Fruit fly (Drosophila melanogaster): ENCODE measurements around the gene Drsl6.

Drsl6 gene

DNA sequence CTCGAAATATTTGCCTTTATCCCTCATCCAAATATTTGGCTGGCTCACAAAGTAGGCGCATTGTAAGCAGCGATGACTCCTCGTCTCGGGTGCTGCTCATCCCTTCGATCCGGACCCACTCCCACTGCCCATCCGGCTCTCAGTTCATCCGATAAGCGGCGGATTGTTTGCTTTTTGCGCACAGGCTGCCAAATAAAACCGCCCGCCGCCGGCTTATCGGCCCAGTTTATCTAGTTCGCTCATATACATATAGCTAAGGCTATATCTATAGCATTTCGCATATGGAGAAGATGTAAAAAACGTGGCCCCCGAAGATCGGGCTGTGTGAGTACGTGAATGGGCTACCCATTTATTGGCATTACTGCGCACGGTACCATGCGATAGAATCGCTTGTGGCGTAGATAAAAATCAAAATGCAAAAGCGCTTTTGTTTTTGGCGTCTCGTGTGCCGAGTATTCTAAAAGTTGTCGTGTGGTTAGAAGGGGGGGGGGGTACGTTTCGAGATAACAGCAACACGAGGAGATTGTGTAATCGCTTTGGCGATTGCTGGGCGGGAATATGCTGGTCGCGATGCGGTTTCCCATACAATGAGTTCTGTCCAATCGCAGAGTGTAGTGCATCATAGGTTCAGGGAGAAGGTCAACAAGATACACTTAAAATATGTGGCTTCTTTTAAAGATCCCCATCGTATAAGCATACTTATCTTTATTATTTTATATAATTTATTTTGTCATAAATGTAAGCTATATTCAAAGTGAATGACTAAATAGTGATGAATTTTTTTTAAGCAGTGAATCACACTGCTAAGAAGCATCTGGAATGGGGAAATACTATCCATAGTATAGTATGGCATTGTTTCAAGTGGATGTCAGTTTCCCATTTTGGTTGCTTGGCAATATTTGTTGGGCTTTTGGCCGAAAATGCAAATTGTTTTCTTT, 27.3 kb downstream of the Drsl6 start (continued):
- no peak for TF ChIP-seq CG6813 (GFP tag; optimal IDR thresholded peaks at IDR 0.05)
- TF ChIP-seq CG12769 (tag; optimal IDR thresholded peaks at IDR 0.05), result peak; percentile 61
- TF ChIP-seq sna (GFP tag; IDR thresholded peaks at IDR 0.05; ENCODE audit: partially characterized antibody), result no peak
- TF ChIP-seq cwo (GFP tag; optimal IDR thresholded peaks at IDR 0.05), result peak; percentile 92
- no peak for TF ChIP-seq NC2α (GFP tag; optimal IDR thresholded peaks at IDR 0.05)
- TF ChIP-seq CG18599 (GFP tag; optimal IDR thresholded peaks at IDR 0.05), result peak; percentile 30
- TF ChIP-seq Chrac-16 (GFP tag; optimal IDR thresholded peaks at IDR 0.05), result no peak
- no peak for TF ChIP-seq pros (GFP tag; optimal IDR thresholded peaks at IDR 0.05)
- TF ChIP-seq seq (GFP tag; IDR thresholded peaks at IDR 0.05), result 0 out of 2 replicates have a peak, but pooled peaks have one; percentile 8
- no peak for TF ChIP-seq CG15514 (GFP tag; optimal IDR thresholded peaks at IDR 0.05)
- no peak for TF ChIP-seq Antp (GFP tag; optimal IDR thresholded peaks at IDR 0.05)
- TF ChIP-seq GATAe (GFP tag; conservative IDR thresholded peaks at IDR 0.05), result no peak; the same call in 1 of the 2 replicates
- no peak for TF ChIP-seq CG30403 (GFP tag; optimal IDR thresholded peaks at IDR 0.05)
- TF ChIP-seq gcm (GFP tag; optimal IDR thresholded peaks at IDR 0.05), result no peak
- TF ChIP-seq Usf (GFP tag; optimal IDR thresholded peaks at IDR 0.05), result no peak
- TF ChIP-seq grn (GFP tag; optimal IDR thresholded peaks at IDR 0.05), result peak; percentile 84
- TF ChIP-seq her (GFP tag; optimal IDR thresholded peaks at IDR 0.05), result no peak
- TF ChIP-seq Dad (GFP tag; optimal IDR thresholded peaks at IDR 0.05), result no peak

DNA sequence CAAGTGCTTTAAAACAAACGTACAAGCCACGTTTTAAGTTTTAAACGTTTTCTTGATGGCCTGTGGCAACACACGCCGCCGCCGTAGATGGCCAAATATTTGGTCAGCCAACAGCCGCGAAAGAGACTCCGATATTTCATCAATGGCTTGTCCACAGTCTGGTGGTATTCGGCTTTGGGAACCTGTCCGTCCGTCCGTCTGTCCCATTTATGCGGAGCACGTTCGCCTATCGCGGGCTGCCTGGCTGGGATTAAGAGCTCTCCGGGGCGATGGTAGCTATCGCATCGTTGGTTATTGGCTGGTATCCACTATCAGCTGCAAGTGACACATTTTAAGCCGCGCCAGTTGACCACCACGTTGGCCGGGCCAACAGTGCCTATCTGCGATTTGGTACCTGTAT, 28.6 kb downstream of the Drsl6 start:
- TF ChIP-seq CG4360 (GFP tag; IDR thresholded peaks at IDR 0.05) (no peak), Six4 (GFP tag; optimal IDR thresholded peaks at IDR 0.05) (no peak), lab (GFP tag; optimal IDR thresholded peaks at IDR 0.05) (peak; percentile 35), CG12299 (tag; optimal IDR thresholded peaks at IDR 0.05) (no peak), HHEX (GFP tag; optimal IDR thresholded peaks at IDR 0.05) (peak; percentile 10), E2f2 (GFP tag; IDR thresholded peaks at IDR 0.05) (0 out of 2 replicates have a peak, but pooled peaks have one; percentile 6), Dad (GFP tag; optimal IDR thresholded peaks at IDR 0.05) (no peak), PHDP (tag; optimal IDR thresholded peaks at IDR 0.05) (no peak), zen (tag; optimal IDR thresholded peaks at IDR 0.05) (peak; percentile 5), CG2199 (GFP tag; IDR thresholded peaks at IDR 0.05) (0 out of 3 replicates have a peak, but pooled peaks have one; percentile 19), bbx (GFP tag; IDR thresholded peaks at IDR 0.05; ENCODE audit: partially characterized antibody) (peak; percentile 32; the same call in 1 of the 2 replicates), Nf-YC (tag; optimal IDR thresholded peaks at IDR 0.05) (peak; percentile 27), org-1 (GFP tag; optimal IDR thresholded peaks at IDR 0.05) (no peak), Med (GFP tag) (peak; percentile 65), Bgb (GFP tag; IDR thresholded peaks at IDR 0.05; ENCODE audit: partially characterized antibody) (0 out of 2 replicates have a peak, but pooled peaks have one; percentile 12), vvl (GFP tag; IDR thresholded peaks at IDR 0.05) (peak; percentile 52), Ptx1 (GFP tag; IDR thresholded peaks at IDR 0.05) (peak; percentile 17; the same call in 1 of the 2 replicates), CG13424 (tag; optimal IDR thresholded peaks at IDR 0.05) (no peak), Mad (GFP tag; optimal IDR thresholded peaks at IDR 0.05) (no peak), rib (GFP tag; IDR thresholded peaks at IDR 0.05) (no peak), unpg (GFP tag; optimal IDR thresholded peaks at IDR 0.05) (no peak), Jarid2 (GFP tag; optimal IDR thresholded peaks at IDR 0.05) (no peak)

Data from whole organism, embryonic.